Worm (Caenorhabditis elegans) whole organism, L1 larva: ENCODE measurements around the gene T28F3.11.
"Not testable (repeated sequence)": the region's sequence is repeated elsewhere in the genome, so short reads cannot be mapped to it uniquely, and the experiment has no call there.

Experiments
- C34B4.2 ChIP-seq: sonication (generic microtip); optimal IDR thresholded peaks from 2 replicates; lab custom pipeline; 2017; ENCODE audit warnings: mild to moderate bottlenecking, missing genetic modification characterization, missing compliant biosample characterization
- F16B12.6 ChIP-seq: fragments of 150-350 bp; optimal IDR thresholded peaks from 2 replicates; lab custom pipeline; 2014; ENCODE audit warnings: missing biosample characterization, missing genetic modification characterization
- aly-2 ChIP-seq: fragments of 150-350 bp; optimal IDR thresholded peaks from 2 replicates; lab custom pipeline; 2014; ENCODE audit warnings: missing biosample characterization, missing genetic modification characterization
- blmp-1 ChIP-seq: fragments of 150-350 bp; optimal IDR thresholded peaks from 2 replicates; lab custom pipeline; 2014; ENCODE audit warnings: missing biosample characterization, missing genetic modification characterization
- ceh-63 ChIP-seq: fragments of 200-800 bp; sonication (Bioruptor generic); optimal IDR thresholded peaks from 2 replicates; lab custom pipeline; 2018; ENCODE audit warnings: mild to moderate bottlenecking, missing genetic modification characterization, missing compliant biosample characterization
- ces-1 ChIP-seq: fragments of 150-350 bp; optimal IDR thresholded peaks from 2 replicates; lab custom pipeline; 2014; ENCODE audit warnings: missing biosample characterization, missing genetic modification reagents, missing genetic modification characterization
- dsc-1 ChIP-seq: sonication (generic microtip); optimal IDR thresholded peaks from 2 replicates; lab custom pipeline; 2016; ENCODE audit warnings: mild to moderate bottlenecking, missing genetic modification characterization, missing compliant biosample characterization
- efl-1 ChIP-seq, 4 experiments: fragments of 150-350 bp; optimal IDR thresholded peaks in 3 of 4; peaks in 1 of 4; 1 replicate in 1 of 4; 2 replicates in 3 of 4; lab custom pipeline; 2014; ENCODE audit warnings: missing biosample characterization in 2 of 4, missing genetic modification characterization in 2 of 4, missing genetic modification reagents in 2 of 4
- egl-13 ChIP-seq: sonication (generic microtip); optimal IDR thresholded peaks from 2 replicates; lab custom pipeline; 2016; ENCODE audit warnings: missing genotype, missing genetic modification reagents, missing genetic modification characterization, missing compliant biosample characterization
- elt-3 ChIP-seq, 6 experiments: fragments of 150-350 bp in 1 of 6; sonication (generic microtip); optimal IDR thresholded peaks; 2 replicates each; lab custom pipeline; 2017 to 2018; ENCODE audit warnings: missing biosample characterization in 6 of 6, missing genetic modification characterization in 6 of 6, inconsistent platforms in 1 of 6
- ets-5 ChIP-seq: fragments of 200-800 bp; sonication (Bioruptor generic); IDR thresholded peaks from 2 replicates; pipeline ENCODE4 v1.3.6; 2022; ENCODE audit warnings: missing genetic modification characterization, missing compliant biosample characterization
- fkh-10 ChIP-seq: sonication (generic microtip); optimal IDR thresholded peaks from 2 replicates; lab custom pipeline; 2017; ENCODE audit warnings: missing biosample characterization, missing genetic modification reagents, missing genetic modification characterization
- fkh-4 ChIP-seq: sonication (generic microtip); optimal IDR thresholded peaks from 2 replicates; lab custom pipeline; 2016; ENCODE audit warnings: missing compliant biosample characterization, missing genetic modification characterization, borderline replicate concordance
- fkh-8 ChIP-seq: sonication (generic microtip); optimal IDR thresholded peaks from 2 replicates; lab custom pipeline; 2016; ENCODE audit warnings: mild to moderate bottlenecking, missing genetic modification characterization, missing compliant biosample characterization
- fos-1 ChIP-seq: fragments of 150-350 bp; optimal IDR thresholded peaks from 2 replicates; lab custom pipeline; 2014; ENCODE audit warnings: missing biosample characterization, missing genetic modification characterization
- grh-1 ChIP-seq: fragments of 200-800 bp; sonication (Bioruptor generic); IDR thresholded peaks from 2 replicates; pipeline ENCODE4 v1.3.6; 2022; ENCODE audit warnings: missing genetic modification reagents, missing genetic modification characterization, missing compliant biosample characterization
- hlh-4 ChIP-seq: sonication (generic microtip); optimal IDR thresholded peaks from 2 replicates; lab custom pipeline; 2016; ENCODE audit warnings: mild to moderate bottlenecking, missing genetic modification characterization, missing compliant biosample characterization
- isw-1 ChIP-seq: fragments of 200-800 bp; sonication (Bioruptor generic); IDR thresholded peaks from 2 replicates; pipeline ENCODE4 v1.3.6; 2022; ENCODE audit warnings: missing genetic modification characterization, missing compliant biosample characterization
- lin-13 ChIP-seq: fragments of 150-350 bp; optimal IDR thresholded peaks from 2 replicates; lab custom pipeline; 2014; ENCODE audit warnings: missing biosample characterization, missing genetic modification reagents, missing genetic modification characterization
- lin-14 ChIP-seq: fragments of 200-800 bp; sonication (Bioruptor generic); optimal IDR thresholded peaks from 2 replicates; lab custom pipeline; 2018; ENCODE audit warnings: mild to moderate bottlenecking, missing genetic modification characterization, moderate library complexity, missing compliant biosample characterization
- lin-15B ChIP-seq: fragments of 150-350 bp; sonication (generic microtip); optimal IDR thresholded peaks from 3 replicates; lab custom pipeline; 2014; ENCODE audit warnings: missing biosample characterization, missing genetic modification characterization
- lir-3 ChIP-seq: sonication (generic microtip); optimal IDR thresholded peaks from 2 replicates; lab custom pipeline; 2016; ENCODE audit warnings: mild to moderate bottlenecking, missing genetic modification characterization, moderate library complexity, missing compliant biosample characterization; ENCODE audit not compliant: poor library complexity
- lsy-2 ChIP-seq, 2 experiments: fragments of 150-350 bp; optimal IDR thresholded peaks; 2 replicates each; lab custom pipeline; 2014; ENCODE audit warnings: missing biosample characterization in 2 of 2, missing genetic modification characterization in 2 of 2
- mdl-1 ChIP-seq, 2 experiments: fragments of 150-350 bp; optimal IDR thresholded peaks; 2 replicates each; lab custom pipeline; 2014 to 2017; ENCODE audit warnings: missing biosample characterization in 2 of 2, missing genetic modification characterization in 2 of 2, inconsistent platforms in 1 of 2
- mef-2 ChIP-seq: fragments of 150-350 bp; optimal IDR thresholded peaks from 2 replicates; lab custom pipeline; 2014; ENCODE audit warnings: missing biosample characterization, missing genetic modification characterization
- nhr-11 ChIP-seq: fragments of 150-350 bp; optimal IDR thresholded peaks from 2 replicates; lab custom pipeline; 2014; ENCODE audit warnings: missing biosample characterization, missing genetic modification characterization
- nhr-19 ChIP-seq: fragments of 200-800 bp; sonication (Bioruptor generic); conservative IDR thresholded peaks from 2 replicates; pipeline ENCODE4 v1.3.6; 2022; ENCODE audit warnings: missing genetic modification characterization, missing compliant biosample characterization
- nhr-76 ChIP-seq: sonication (generic microtip); optimal IDR thresholded peaks from 2 replicates; lab custom pipeline; 2017; ENCODE audit warnings: missing biosample characterization, missing genetic modification characterization
- nhr-77 ChIP-seq: fragments of 150-350 bp; optimal IDR thresholded peaks from 2 replicates; lab custom pipeline; 2014; ENCODE audit warnings: missing biosample characterization, missing genetic modification characterization
- nhr-85 ChIP-seq: sonication (generic microtip); peaks from one replicate; lab custom pipeline; 2016; ENCODE audit warnings: missing genetic modification characterization, inconsistent platforms, missing compliant biosample characterization
- pax-3 ChIP-seq: fragments of 200-800 bp; sonication (Bioruptor generic); optimal IDR thresholded peaks from 2 replicates; lab custom pipeline; 2018; ENCODE audit warnings: mild to moderate bottlenecking, missing genetic modification characterization, moderate library complexity, missing compliant biosample characterization
- rnt-1 ChIP-seq: sonication (generic microtip); optimal IDR thresholded peaks from 2 replicates; lab custom pipeline; 2016; ENCODE audit warnings: mild to moderate bottlenecking, missing genetic modification characterization, moderate library complexity, missing compliant biosample characterization
- snpc-4 ChIP-seq: fragments of 150-350 bp; optimal IDR thresholded peaks from 2 replicates; lab custom pipeline; 2014; ENCODE audit warnings: missing biosample characterization, missing genetic modification characterization
- sox-4 ChIP-seq: sonication (generic microtip); optimal IDR thresholded peaks from 2 replicates; lab custom pipeline; 2016; ENCODE audit warnings: missing genetic modification characterization, missing compliant biosample characterization
- sup-37 ChIP-seq: fragments of 200-800 bp; sonication (Bioruptor generic); optimal IDR thresholded peaks from 2 replicates; lab custom pipeline; 2018; ENCODE audit warnings: mild to moderate bottlenecking, missing genetic modification characterization, missing compliant biosample characterization
- swsn-7 ChIP-seq: sonication (generic microtip); optimal IDR thresholded peaks from 2 replicates; lab custom pipeline; 2016; ENCODE audit warnings: missing genetic modification characterization, missing compliant biosample characterization
- unc-130 ChIP-seq: fragments of 150-350 bp; optimal IDR thresholded peaks from 2 replicates; lab custom pipeline; 2017; ENCODE audit warnings: missing biosample characterization, missing genetic modification characterization, inconsistent platforms
- unc-30 ChIP-seq: sonication (generic microtip); optimal IDR thresholded peaks from 2 replicates; lab custom pipeline; 2017; ENCODE audit warnings: missing biosample characterization, missing genetic modification characterization
- unc-86 ChIP-seq: sonication (generic microtip); optimal IDR thresholded peaks from 2 replicates; lab custom pipeline; 2016; ENCODE audit warnings: missing genetic modification characterization, missing compliant biosample characterization
- unc-98 ChIP-seq: fragments of 200-800 bp; sonication (Bioruptor generic); IDR thresholded peaks from 2 replicates; pipeline ENCODE4 v1.3.6; 2022; ENCODE audit warnings: missing genetic modification characterization, missing compliant biosample characterization
- xbp-1 ChIP-seq: sonication (generic microtip); optimal IDR thresholded peaks from 2 replicates; lab custom pipeline; 2016; ENCODE audit warnings: missing genetic modification characterization, missing compliant biosample characterization
- zag-1 ChIP-seq: fragments of 150-350 bp; optimal IDR thresholded peaks from 2 replicates; lab custom pipeline; 2014; ENCODE audit warnings: missing biosample characterization, missing genetic modification characterization
- zip-4 ChIP-seq: fragments of 200-800 bp; sonication (Bioruptor generic); optimal IDR thresholded peaks from 2 replicates; lab custom pipeline; 2018; ENCODE audit warnings: mild to moderate bottlenecking, missing genetic modification characterization, moderate library complexity, missing compliant biosample characterization
- ztf-11 ChIP-seq, 2 experiments: sonication (generic microtip); optimal IDR thresholded peaks; 2 replicates each; lab custom pipeline; 2016 to 2017; ENCODE audit warnings: missing genetic modification characterization in 2 of 2, missing biosample characterization in 1 of 2, missing compliant biosample characterization in 1 of 2

The T28F3.11 gene

DNA sequence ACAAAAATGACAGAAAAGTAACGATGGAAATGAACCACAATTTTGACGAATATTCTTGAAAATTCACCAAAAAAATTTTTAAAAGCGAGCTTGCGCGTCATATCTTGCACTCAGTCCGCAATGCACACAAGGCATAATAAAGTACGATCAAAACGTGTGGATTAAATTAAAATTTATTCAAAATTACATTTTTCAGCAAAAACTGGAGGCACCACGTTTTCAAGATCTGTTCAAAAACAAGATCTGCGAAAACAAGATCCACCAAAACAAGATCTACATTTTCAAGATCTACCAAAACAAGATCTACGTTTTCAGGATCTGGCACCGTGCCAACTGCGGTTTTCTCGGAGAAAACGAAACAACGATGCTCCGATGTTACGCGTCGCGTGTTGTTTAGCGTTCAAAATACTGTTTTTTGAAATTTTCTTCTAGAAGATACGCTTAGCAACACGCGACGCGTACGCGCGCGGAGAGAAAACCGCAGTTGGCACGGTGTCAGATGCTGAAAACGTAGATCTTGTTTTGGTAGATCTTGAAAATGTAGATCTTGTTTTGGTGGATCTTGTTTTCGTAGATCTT lies 6.9 kb downstream of the T28F3.11 start:
- TF ChIP-seq F16B12.6 (tag; lab: Kevin White, UChicago) = peak; percentile 3
- TF ChIP-seq efl-1 (optimal IDR thresholded peaks at IDR 0.05; lab: Kevin White, UChicago) = peak in 1 of 2 experiments; percentile 23
- not testable (repeated sequence) for TF ChIP-seq efl-1 (GFP tag; optimal IDR thresholded peaks at IDR 0.05 in 1 of 2; lab: Kevin White, UChicago)

ce11 chrIV:17284099-17284498 lies 7.4 kb downstream of the T28F3.11 start, which contains the start of gene nra-1:
nra-1 (minus strand) TSS chrIV:17284199.
- TF ChIP-seq egl-13 (tag; lab: Kevin White, UChicago) = no peak
- TF ChIP-seq, all 84 proteins: peak for 0

DNA sequence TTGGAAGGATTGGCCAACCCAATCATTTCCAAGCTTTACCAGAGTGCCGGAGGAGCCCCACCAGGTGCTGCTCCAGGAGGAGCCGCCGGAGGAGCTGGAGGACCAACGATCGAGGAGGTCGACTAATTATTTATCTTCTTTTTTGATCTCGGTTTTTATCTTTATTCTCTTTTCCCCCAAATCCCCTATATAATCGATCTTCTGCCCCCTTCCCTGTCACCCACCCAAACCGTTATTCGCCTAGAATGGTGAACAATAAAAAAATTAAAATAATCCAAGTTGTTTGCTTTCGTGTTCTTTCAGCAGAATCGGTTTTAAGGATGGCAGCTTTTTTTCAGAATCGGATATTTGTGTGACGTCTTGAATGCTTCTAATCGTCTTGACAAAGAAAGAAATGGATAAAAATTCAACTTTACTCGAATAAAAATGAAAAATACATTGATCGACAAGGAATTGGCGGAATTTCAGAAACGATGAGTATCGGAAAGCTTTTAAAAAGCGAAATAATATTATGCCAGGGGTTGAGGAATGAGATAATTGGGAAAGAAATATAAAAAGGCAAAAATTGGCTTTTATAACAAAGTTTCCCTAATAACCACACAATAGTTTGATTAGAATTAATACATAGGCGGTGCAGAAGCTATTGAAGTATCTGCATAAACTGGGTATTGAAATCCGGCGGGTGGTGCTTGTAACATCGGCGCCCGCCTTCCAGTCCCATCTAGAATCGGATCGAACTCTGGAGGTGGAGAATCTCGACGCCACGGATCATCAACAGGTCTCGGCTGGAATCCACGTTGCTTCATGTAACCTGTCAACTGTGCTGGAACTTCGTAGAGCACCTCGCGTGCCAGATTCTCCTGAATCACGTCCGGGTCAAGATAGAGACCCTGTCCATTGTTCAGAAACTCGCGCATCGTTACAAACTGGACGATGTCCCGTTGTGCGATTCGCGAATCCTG lies 10.1 kb downstream of the T28F3.11 start:
- TF ChIP-seq mdl-1 (tag; optimal IDR thresholded peaks at IDR 0.05; lab: Kevin White, UChicago) (no peak), ceh-63 (GFP tag; lab: Kevin White, UChicago) (peak; percentile 25), unc-130 (tag; lab: Kevin White, UChicago) (no peak), C34B4.2 (no peak), efl-1 (optimal IDR thresholded peaks at IDR 0.05; lab: Kevin White, UChicago) (peak in 1 of 2 experiments; percentile 16), efl-1 (GFP tag; optimal IDR thresholded peaks at IDR 0.05 in 1 of 2; lab: Kevin White, UChicago) (peak; percentile 21 to 92), blmp-1 (tag; lab: Kevin White, UChicago) (no peak), elt-3 (tag; optimal IDR thresholded peaks at IDR 0.05; lab: Kevin White, UChicago) (peak in 1 of 6 experiments; percentile 44), isw-1 (GFP tag; lab: Robert Waterston, UW) (no peak), fkh-8 (peak; percentile 65), mef-2 (tag; lab: Kevin White, UChicago) (no peak), fkh-4 (tag; lab: Kevin White, UChicago) (no peak), unc-86 (peak; percentile 32), fkh-10 (GFP tag; lab: Kevin White, UChicago) (no peak), ets-5 (GFP tag; lab: Robert Waterston, UW) (no peak), lsy-2 (tag; optimal IDR thresholded peaks at IDR 0.05; lab: Kevin White, UChicago) (peak; percentile 68 to 75), egl-13 (tag; lab: Kevin White, UChicago) (peak; percentile 11), lir-3 (tag; lab: Kevin White, UChicago) (peak; percentile 10), xbp-1 (tag; lab: Kevin White, UChicago) (peak; percentile 57), fos-1 (no peak), ztf-11 (tag; optimal IDR thresholded peaks at IDR 0.05; lab: Kevin White, UChicago) (no peak), swsn-7 (tag; lab: Kevin White, UChicago) (peak; percentile 72), lin-15B (tag; lab: Kevin White, UChicago) (peak; percentile 14), sox-4 (tag; lab: Kevin White, UChicago) (no peak), sup-37 (GFP tag; lab: Kevin White, UChicago) (no peak), unc-98 (no peak), hlh-4 (tag; lab: Kevin White, UChicago) (no peak), snpc-4 (tag; lab: Kevin White, UChicago) (peak; percentile 13), dsc-1 (tag; lab: Kevin White, UChicago) (peak; percentile 60), unc-30 (tag; lab: Kevin White, UChicago) (peak; percentile 61), ces-1 (GFP tag; lab: Kevin White, UChicago) (no peak), lin-13 (peak; percentile 62), nhr-85 (tag; lab: Kevin White, UChicago) (no peak), nhr-76 (tag; lab: Kevin White, UChicago) (no peak), F16B12.6 (tag; lab: Kevin White, UChicago) (no peak), zip-4 (GFP tag; lab: Kevin White, UChicago) (peak; percentile 27), pax-3 (no peak), rnt-1 (peak; percentile 2), zag-1 (tag; lab: Kevin White, UChicago) (no peak), grh-1 (no peak), aly-2 (peak; percentile 100), lin-14 (peak; percentile 40), nhr-11 (tag; lab: Kevin White, UChicago) (no peak), nhr-77 (tag; lab: Kevin White, UChicago) (no peak), nhr-19 (GFP tag; lab: Robert Waterston, UW) (peak; percentile 61)
